Fruit fly (Drosophila melanogaster) Kc167 (cell line): ENCODE measurements around the gene CG8191.

Source experiments
- Myc ChIP-seq: fragments of >200 bp; optimal IDR thresholded peaks from 2 replicates; lab custom pipeline; 2017; ENCODE audit warnings: missing external identifiers
- h ChIP-seq: fragments of >200 bp; optimal IDR thresholded peaks from 3 replicates; lab custom pipeline; 2018; ENCODE audit warnings: missing external identifiers
- insv ChIP-seq: fragments of >200 bp; optimal IDR thresholded peaks from 3 replicates; lab custom pipeline; 2018; ENCODE audit warnings: missing external identifiers
- psq ChIP-seq: fragments of >200 bp; optimal IDR thresholded peaks from 2 replicates; lab custom pipeline; 2017; ENCODE audit warnings: missing external identifiers

DNA sequence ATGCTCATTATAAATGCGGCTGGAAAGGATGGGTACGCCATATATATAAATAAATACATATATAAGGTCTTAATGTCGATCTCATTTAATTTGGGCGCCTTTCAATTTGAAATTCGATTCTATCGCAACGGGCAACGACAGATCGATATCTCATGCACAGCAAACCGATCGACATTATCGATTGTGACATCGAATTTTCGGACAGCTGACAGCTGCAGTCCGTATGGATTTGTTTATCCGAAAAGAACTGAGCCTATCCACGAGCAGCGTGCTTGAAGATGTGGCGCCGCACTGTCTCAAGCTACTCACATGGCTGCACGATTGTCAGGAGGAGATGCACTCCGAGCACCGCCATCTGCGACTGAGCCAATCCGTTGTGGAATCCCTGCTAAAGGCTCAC lies at the start of gene CG8191:
- TF ChIP-seq Myc (lab: Kevin White, UChicago) (no peak), insv (no peak), psq (lab: Kevin White, UChicago) (no peak), h (lab: Kevin White, UChicago) (no peak)
